Worm (Caenorhabditis elegans) whole organism, L4 larva: ENCODE results near the gene his-62.

Experiments used
- D1046.2 ChIP-seq: fragments of 200-800 bp; sonication (Bioruptor generic); IDR thresholded peaks from 2 replicates; pipeline ENCODE4 v1.3.6; 2022; ENCODE audit warnings: missing genetic modification characterization, missing compliant biosample characterization
- F10B5.3 ChIP-seq: sonication (generic microtip); optimal IDR thresholded peaks from 2 replicates; lab custom pipeline; 2016; ENCODE audit warnings: mild to moderate bottlenecking, missing genetic modification characterization, missing compliant biosample characterization
- Y105C5A.15 ChIP-seq: fragments of 200-800 bp; sonication (Bioruptor generic); IDR thresholded peaks from 2 replicates; pipeline ENCODE4 v1.3.6; 2022; ENCODE audit warnings: missing genetic modification characterization, missing compliant biosample characterization
- aly-2 ChIP-seq: sonication (generic microtip); optimal IDR thresholded peaks from 2 replicates; lab custom pipeline; 2018; ENCODE audit warnings: missing biosample characterization, missing genetic modification characterization
- ama-1 ChIP-seq: fragments of 150-350 bp; optimal IDR thresholded peaks from 2 replicates; lab custom pipeline; 2014; ENCODE audit warnings: inconsistent platforms, mixed read lengths
- attf-4 ChIP-seq: sonication (generic microtip); optimal IDR thresholded peaks from 3 replicates; lab custom pipeline; 2017; ENCODE audit warnings: missing biosample characterization, missing genetic modification characterization
- cey-2 ChIP-seq: sonication (generic microtip); optimal IDR thresholded peaks from 3 replicates; lab custom pipeline; 2017; ENCODE audit warnings: missing genetic modification characterization, mild to moderate bottlenecking, missing compliant biosample characterization, antibody characterized with exemption, borderline replicate concordance; ENCODE audit not compliant: insufficient read depth
- daf-12 ChIP-seq: fragments of 150-350 bp; optimal IDR thresholded peaks from 2 replicates; lab custom pipeline; 2014; ENCODE audit warnings: missing biosample characterization, missing genetic modification reagents, missing genetic modification characterization
- duxl-1 ChIP-seq: sonication (generic microtip); optimal IDR thresholded peaks from 2 replicates; lab custom pipeline; 2016; ENCODE audit warnings: mild to moderate bottlenecking, missing genetic modification characterization, moderate library complexity, missing compliant biosample characterization; ENCODE audit not compliant: poor library complexity
- fkh-10 ChIP-seq: fragments of 150-350 bp; optimal IDR thresholded peaks from 2 replicates; lab custom pipeline; 2014; ENCODE audit warnings: missing biosample characterization, missing genetic modification reagents, missing genetic modification characterization
- jun-1 ChIP-seq: fragments of 150-350 bp; optimal IDR thresholded peaks from 2 replicates; lab custom pipeline; 2014; ENCODE audit warnings: missing biosample characterization, missing genetic modification reagents, missing genetic modification characterization
- lsy-2 ChIP-seq, 2 experiments: fragments of 150-350 bp in 1 of 2; sonication (generic microtip) in 1 of 2; optimal IDR thresholded peaks; 2 replicates each; lab custom pipeline; 2014 to 2017; ENCODE audit warnings: missing biosample characterization in 2 of 2, missing genetic modification characterization in 2 of 2
- nhr-237 ChIP-seq: sonication (generic microtip); optimal IDR thresholded peaks from 2 replicates; lab custom pipeline; 2017; ENCODE audit warnings: missing biosample characterization, missing genetic modification characterization
- unc-39 ChIP-seq: sonication (generic microtip); optimal IDR thresholded peaks from 2 replicates; lab custom pipeline; 2017; ENCODE audit warnings: missing biosample characterization, missing genetic modification characterization

ce11 chrIV:7473159-7473649, 13.1 kb upstream of the his-62 start, which contains the start of the genes plk-3 and F55G1.6:
- TF ChIP-seq unc-39 (tag; lab: Kevin White, UChicago) (no peak), F10B5.3 (tag; lab: Kevin White, UChicago) (no peak), lsy-2 (tag; optimal IDR thresholded peaks at IDR 0.05; lab: Kevin White, UChicago) (no peak), ama-1 (lab: Kevin White, UChicago) (no peak), Y105C5A.15 (GFP tag; lab: Robert Waterston, UW) (no peak), cey-2 (no peak), aly-2 (tag; lab: Kevin White, UChicago) (no peak), D1046.2 (no peak), attf-4 (no peak), nhr-237 (no peak), fkh-10 (GFP tag; lab: Kevin White, UChicago) (no peak), daf-12 (tag; lab: Kevin White, UChicago) (no peak), duxl-1 (tag; lab: Kevin White, UChicago) (no peak), jun-1 (no peak)
